Worm (Caenorhabditis elegans): ENCODE results near the gene K07C11.8.

Gene K07C11.8

DNA sequence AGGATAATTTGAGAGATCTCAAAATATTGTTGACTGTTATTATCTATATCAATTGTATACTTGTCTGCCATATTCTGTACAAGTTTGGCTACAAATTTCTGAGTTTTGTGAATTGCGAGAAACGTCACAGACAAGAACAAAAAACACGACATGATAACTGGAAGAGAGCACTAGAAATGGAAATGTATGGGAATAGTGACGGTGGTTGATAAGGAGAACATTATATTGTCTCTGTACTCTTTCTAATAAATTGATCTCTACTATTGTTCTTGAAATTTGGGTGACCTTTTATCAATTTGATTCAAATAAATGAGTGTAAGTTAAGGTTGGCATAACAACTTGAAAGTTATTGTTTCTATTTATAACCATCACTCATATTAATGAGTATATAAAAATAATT is 4.9 kb downstream of the K07C11.8 start:
- no peak for TF ChIP-seq him-1 (tag; optimal IDR thresholded peaks at IDR 0.05)
- TF ChIP-seq W03F9.2 (tag; optimal IDR thresholded peaks at IDR 0.05): no peak
- no peak for TF ChIP-seq dao-5 (tag; optimal IDR thresholded peaks at IDR 0.05)

DNA sequence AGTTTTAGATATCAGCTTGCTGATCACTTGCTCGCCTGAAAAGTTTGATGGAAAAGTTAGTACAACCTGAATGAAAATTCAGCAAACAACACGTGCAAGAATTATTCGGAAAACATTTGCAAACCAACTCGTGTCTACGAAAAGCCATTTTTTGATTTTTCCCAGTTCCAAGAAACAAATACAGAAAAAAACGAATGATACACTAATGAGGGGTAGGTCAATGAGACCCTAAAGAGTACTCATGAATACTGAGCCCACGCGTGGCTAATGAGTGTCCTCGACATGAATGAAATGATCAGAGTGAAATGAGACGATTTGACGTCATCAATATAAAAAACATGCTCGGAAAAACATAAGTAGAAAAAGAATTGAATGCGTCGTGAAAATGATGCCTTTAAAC is 5.7 kb downstream of the K07C11.8 start:
- TF ChIP-seq him-1 (tag; optimal IDR thresholded peaks at IDR 0.05) (no peak), W03F9.2 (tag; optimal IDR thresholded peaks at IDR 0.05) (no peak), dao-5 (tag; optimal IDR thresholded peaks at IDR 0.05) (no peak)

DNA sequence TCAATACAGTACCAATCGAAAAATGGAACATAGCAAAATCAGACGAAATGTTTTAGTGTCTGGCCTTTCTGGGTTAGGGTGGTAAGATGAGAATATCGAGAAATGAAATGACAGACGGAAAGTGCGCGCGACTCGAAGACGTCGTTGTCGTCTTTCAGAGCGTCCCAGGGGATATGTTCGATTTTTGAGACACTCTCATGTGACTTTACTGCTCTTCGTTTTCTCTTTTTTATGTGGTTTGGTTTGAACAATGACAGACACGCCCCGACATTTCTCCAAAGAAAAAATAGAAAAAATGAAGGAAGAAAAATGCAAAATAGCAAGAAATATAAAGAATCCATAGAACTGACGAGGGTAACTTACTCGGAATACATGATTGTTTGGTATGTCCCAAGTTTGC is 7.2 kb downstream of the K07C11.8 start:
- TF ChIP-seq W03F9.2 (tag; optimal IDR thresholded peaks at IDR 0.05): no peak
- no peak for TF ChIP-seq dao-5 (tag; optimal IDR thresholded peaks at IDR 0.05)
- no peak for TF ChIP-seq him-1 (tag; optimal IDR thresholded peaks at IDR 0.05)

DNA sequence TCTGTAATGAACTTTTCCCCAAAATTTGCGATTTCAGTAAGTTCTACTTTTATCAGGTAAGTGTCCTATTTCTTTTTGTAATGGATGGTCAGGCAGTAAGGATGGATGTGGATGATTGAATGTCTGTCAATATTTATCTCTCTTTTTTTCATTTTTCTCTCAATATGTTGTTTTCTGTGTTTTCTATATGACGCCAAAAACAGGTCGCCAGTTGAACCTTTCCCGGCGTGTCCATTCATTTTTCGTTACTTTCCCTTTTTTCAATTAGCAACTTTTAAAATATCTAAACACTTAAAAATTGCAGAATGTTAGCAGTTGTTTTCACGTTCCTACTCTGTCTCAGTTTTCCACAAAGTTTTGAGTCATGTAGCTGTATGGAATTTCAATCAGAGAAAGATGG is 10.8 kb downstream of the K07C11.8 start, which contains the start of gene timp-1:
Gene timp-1 (plus strand): TSS at position 305 of the 400 bp plus-strand sequence.
- TF ChIP-seq dao-5 (tag; optimal IDR thresholded peaks at IDR 0.05): no peak
- no peak for TF ChIP-seq W03F9.2 (tag; optimal IDR thresholded peaks at IDR 0.05)
- no peak for TF ChIP-seq him-1 (tag; optimal IDR thresholded peaks at IDR 0.05)

DNA sequence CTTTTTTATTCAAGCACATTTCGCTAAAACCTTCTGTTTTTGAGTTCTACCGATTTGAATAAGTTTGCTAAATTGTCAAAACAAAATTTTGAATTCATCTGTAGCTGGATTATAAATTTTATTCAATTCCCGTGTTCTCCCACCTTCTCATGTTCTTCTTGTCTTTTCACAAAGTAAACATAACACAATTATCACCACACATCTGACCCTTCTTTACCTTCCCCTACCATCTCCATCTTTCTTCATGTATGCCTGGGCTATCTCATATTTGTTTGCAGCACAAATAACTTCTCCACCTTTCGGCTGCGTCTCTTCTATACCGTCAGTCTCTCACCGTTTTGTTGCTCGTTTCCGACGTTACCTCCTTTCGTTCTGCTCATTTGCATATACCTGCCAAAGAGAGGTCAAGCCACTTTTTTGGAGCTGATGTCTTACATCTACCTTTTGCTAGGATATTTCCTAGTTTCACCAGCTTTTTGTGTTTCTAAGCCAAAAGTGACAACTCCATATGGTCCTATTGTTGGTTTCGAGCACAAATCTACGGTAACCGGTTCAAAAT is 14.5 kb downstream of the K07C11.8 start, which contains the start of gene cest-17:
Gene cest-17 (plus strand): TSS at position 248 of the 559 bp plus-strand sequence.
- TF ChIP-seq W03F9.2 (tag; optimal IDR thresholded peaks at IDR 0.05) (no peak), dao-5 (tag; optimal IDR thresholded peaks at IDR 0.05) (no peak), him-1 (tag; optimal IDR thresholded peaks at IDR 0.05) (no peak)

DNA sequence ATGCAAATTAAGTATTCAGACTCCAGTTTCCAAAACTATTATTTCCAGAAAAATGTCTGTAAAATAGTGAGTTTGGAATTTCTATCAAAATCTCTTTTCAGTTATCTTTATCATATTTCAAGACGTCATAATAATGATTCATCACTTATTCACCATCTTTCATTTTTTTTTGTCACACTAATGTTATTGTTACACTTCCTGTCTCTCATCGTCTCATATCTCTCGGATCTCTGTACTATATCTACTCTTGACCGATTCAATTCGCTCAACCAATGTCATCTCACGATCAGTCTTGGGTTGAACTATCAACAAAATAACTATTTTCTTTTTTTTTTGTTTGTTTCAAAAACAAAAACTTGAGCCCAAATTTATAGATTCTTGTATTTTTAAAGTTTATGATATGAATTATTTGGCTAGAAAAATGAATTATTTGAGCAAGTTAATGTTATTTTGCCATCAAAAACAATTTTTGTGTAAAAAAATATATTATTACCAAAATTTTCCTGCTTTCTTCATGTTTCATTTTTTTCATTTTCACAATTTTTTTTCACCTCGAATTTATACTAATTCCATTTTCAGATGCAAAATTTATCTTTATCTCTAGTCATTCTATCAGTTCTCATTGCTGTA is 16.3 kb downstream of the K07C11.8 start, which contains the start of gene cri-2:
Gene cri-2 (plus strand): TSS at position 580 of the 630 bp plus-strand sequence.
- no peak for TF ChIP-seq him-1 (tag; optimal IDR thresholded peaks at IDR 0.05)
- no peak for TF ChIP-seq W03F9.2 (tag; optimal IDR thresholded peaks at IDR 0.05)
- no peak for TF ChIP-seq dao-5 (tag; optimal IDR thresholded peaks at IDR 0.05)

DNA sequence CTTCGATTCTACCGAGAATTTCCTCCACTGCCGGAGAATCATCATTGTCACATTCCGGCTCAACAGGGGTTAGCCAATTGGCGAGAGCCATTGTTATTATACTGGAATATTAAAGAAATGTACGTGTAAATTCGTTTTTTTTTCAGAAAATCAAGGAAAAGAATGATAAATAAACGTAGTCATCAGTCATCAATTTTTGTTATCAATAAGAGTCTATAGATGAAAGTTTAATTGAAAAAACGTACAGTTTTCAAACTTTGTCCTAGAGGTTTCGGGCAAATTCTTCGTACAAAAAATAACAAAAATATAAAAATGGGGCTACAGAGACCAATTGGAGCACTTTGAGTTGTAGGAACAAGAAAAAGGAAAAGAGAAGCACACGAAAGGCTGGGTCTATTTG is 18.7 kb downstream of the K07C11.8 start, which contains the start of gene F20D6.11:
Gene F20D6.11 (minus strand): TSS at position 101 of the 400 bp plus-strand sequence.
- TF ChIP-seq him-1 (tag; optimal IDR thresholded peaks at IDR 0.05) (no peak), W03F9.2 (tag; optimal IDR thresholded peaks at IDR 0.05) (no peak), dao-5 (tag; optimal IDR thresholded peaks at IDR 0.05) (no peak)

DNA sequence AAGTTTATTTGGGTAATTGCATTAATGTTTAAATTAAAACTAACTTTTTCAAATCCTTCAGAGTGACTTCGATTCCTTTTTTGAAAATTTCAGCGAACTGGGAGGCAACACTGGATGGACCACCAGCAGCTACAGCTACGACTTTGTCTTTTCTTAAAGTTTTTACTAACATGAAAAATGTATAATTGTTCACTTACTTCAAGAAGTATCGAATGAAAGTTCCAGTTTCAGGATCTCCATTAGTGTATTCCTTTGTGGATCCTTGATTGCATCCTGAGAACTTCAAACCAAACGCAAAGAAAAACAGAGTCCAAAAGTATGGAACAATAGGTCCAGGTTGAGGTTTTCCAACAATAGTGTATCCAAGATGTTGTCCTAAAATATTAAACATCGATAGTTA is 20.7 kb downstream of the K07C11.8 start:
- TF ChIP-seq him-1 (tag; optimal IDR thresholded peaks at IDR 0.05) (no peak), dao-5 (tag; optimal IDR thresholded peaks at IDR 0.05) (no peak), W03F9.2 (tag; optimal IDR thresholded peaks at IDR 0.05) (no peak)

DNA sequence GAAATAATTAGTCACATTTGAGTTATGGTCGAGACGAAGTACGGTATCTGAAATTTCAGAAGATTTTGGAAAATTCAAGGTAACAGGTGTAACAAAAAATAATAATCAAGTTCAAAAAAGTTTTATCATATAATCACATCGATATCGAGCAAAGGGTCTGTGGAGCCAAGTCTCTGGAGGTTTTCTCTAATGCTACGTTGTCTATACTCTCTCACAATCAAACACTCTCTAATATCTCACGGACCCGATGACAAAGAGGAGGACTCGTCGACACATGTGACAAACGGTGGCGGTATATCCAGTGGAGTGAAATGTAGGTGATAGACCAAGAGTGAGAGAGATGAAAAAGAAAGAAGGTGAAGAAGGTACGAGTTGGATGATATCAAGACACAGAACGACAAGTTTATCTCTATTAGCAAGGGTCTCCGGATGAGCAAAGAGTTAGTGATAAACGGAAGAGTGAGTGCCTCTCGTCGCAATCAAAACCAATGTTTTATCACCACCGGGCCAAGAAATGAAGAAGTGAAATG is 21.7 kb downstream of the K07C11.8 start, which contains the start of gene F20D6.10:
Gene F20D6.10 (minus strand): TSS at position 51 of the 530 bp plus-strand sequence.
- TF ChIP-seq him-1 (tag; optimal IDR thresholded peaks at IDR 0.05) (no peak), W03F9.2 (tag; optimal IDR thresholded peaks at IDR 0.05) (no peak), dao-5 (tag; optimal IDR thresholded peaks at IDR 0.05) (no peak)

DNA sequence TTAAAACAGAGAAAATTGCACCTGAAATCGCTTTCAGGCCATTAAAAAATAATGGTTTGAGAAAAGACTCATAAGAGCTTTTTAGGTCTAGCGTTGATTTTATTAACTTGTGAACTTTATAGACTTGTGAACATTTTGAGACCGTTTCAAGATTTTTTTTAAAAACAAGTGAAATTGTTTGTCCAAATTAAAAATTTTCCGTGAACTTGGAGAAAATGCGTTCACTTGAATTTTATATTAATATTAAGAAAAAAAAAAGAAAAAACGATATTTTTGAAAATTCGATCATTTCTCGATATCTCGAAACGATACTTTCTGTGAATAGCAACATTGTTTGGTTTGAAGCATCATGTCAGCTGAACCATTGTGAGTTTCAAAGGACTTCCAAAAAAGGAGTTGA is 27.3 kb downstream of the K07C11.8 start, which contains the start of gene F20D6.1:
Gene F20D6.1 (plus strand): TSS at position 301 of the 400 bp plus-strand sequence.
- TF ChIP-seq him-1 (tag; optimal IDR thresholded peaks at IDR 0.05): no peak
- no peak for TF ChIP-seq dao-5 (tag; optimal IDR thresholded peaks at IDR 0.05)
- no peak for TF ChIP-seq W03F9.2 (tag; optimal IDR thresholded peaks at IDR 0.05)

DNA sequence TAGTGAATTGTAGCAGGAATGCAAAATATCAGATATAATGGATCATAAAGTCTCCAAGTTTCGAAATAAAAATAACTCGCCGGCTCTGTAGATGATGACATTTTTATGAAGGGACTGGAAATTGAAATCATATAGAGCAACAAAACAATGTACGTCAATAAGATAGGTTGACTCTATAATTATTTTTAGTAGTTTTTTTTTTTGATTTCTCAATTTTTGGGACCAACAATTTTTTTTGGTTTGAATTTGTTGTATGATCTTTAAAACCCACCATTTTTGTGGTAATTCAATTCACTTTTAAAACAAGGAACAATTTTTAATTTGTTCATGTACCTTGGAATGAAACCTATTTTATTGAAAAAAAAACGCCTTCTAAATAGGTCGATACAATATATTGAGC is 27.7 kb downstream of the K07C11.8 start, which contains the start of gene F20D6.12:
Gene F20D6.12 (minus strand): TSS at position 101 of the 400 bp plus-strand sequence.
- no peak for TF ChIP-seq him-1 (tag; optimal IDR thresholded peaks at IDR 0.05)
- TF ChIP-seq W03F9.2 (tag; optimal IDR thresholded peaks at IDR 0.05): no peak
- TF ChIP-seq dao-5 (tag; optimal IDR thresholded peaks at IDR 0.05): no peak

DNA sequence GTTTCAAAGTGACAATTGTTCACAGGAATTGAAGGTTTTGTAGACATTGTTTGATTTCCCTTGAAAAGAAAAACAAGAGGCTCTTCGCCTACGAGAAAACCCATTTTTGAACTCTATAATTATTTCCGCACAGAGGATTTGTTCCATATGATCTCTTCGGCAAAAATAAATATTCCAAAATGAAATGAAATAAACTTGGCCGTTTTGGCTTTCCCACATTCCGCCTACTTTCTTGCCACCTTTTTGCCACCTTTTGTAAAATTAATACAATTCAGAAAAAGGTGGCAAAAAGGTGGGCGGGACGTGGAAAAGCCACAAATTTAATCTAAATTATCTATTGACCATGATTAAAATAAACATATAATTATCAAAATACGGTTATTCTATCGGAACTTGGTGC is 29.3 kb downstream of the K07C11.8 start, which contains the start of gene F20D6.15:
Gene F20D6.15 (minus strand): TSS at position 47 of the 400 bp plus-strand sequence.
- TF ChIP-seq W03F9.2 (tag; optimal IDR thresholded peaks at IDR 0.05) (no peak), him-1 (tag; optimal IDR thresholded peaks at IDR 0.05) (no peak), dao-5 (tag; optimal IDR thresholded peaks at IDR 0.05) (no peak)

DNA sequence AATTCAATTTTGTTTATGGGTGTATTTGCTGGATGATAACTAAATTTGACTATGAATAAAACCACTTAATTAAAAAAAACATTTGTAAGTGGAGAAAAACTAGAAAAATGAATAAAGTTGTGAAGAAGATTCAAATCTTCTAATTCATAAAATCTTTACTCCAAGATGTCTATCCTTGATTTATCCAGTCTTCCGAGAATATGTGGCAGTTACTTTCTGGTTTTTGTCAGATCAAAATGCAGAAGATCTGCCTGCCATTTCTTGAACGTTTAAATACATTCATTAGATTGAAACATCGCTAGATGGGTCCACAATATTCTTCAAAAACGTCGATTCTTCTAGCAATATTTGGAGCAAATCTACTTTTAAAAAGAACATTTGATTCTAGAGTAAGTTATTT is 31.9 kb downstream of the K07C11.8 start, which contains the start of gene F20D6.2:
Gene F20D6.2 (plus strand): TSS at position 301 of the 400 bp plus-strand sequence.
- TF ChIP-seq W03F9.2 (tag; optimal IDR thresholded peaks at IDR 0.05) (no peak), him-1 (tag; optimal IDR thresholded peaks at IDR 0.05) (no peak), dao-5 (tag; optimal IDR thresholded peaks at IDR 0.05) (no peak)

DNA sequence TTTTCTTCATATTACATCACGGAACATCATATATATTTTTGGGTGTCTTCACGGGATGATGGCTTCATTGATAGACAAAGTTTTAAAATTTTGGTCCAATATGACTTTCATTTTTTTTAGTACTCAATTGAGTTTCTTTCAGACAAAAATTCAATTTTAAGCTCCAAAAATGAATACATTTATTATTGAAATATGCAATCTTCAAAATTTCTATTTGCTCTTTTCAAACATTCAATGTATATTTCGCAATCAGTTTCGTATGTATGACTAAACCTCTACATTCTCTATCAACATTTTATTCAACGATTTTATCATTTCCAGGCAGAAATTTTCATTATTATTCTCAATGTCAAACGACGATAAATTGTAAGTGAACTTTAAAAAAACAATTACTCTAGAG is 34.3 kb downstream of the K07C11.8 start, which contains the start of gene srp-8:
Gene srp-8 (plus strand): TSS at position 301 of the 400 bp plus-strand sequence.
- TF ChIP-seq him-1 (tag; optimal IDR thresholded peaks at IDR 0.05) (no peak), W03F9.2 (tag; optimal IDR thresholded peaks at IDR 0.05) (no peak), dao-5 (tag; optimal IDR thresholded peaks at IDR 0.05) (no peak)

All from whole organism, L4/young adult.